Fruit fly (Drosophila melanogaster): ENCODE measurements around the gene RpL8.

dm6 chr3L:2631406-2631805 lies 44.1 kb downstream of the RpL8 start, which contains the start of the genes CG42245 and MEP-1:
- TF ChIP-seq psq (optimal IDR thresholded peaks at IDR 0.05) (no peak), EcR (GFP tag; optimal IDR thresholded peaks at IDR 0.05) (no peak), CG8478 (optimal IDR thresholded peaks at IDR 0.05) (no peak), usp (GFP tag; optimal IDR thresholded peaks at IDR 0.05) (no peak), pan (optimal IDR thresholded peaks at IDR 0.05) (no peak), Dll (optimal IDR thresholded peaks at IDR 0.05) (no peak)
